Fruit fly (Drosophila melanogaster) whole organism, embryonic: ENCODE measurements around the gene CHES-1-like.

Source experiments
- Antp ChIP-seq: fragments of 200-800 bp; sonication (Bioruptor generic); optimal IDR thresholded peaks from 3 replicates; lab custom pipeline; 2016; ENCODE audit warnings: missing biosample characterization, missing genetic modification characterization
- BEAF-32 ChIP-seq: fragments of 200-800 bp; sonication (Bioruptor generic); optimal IDR thresholded peaks from 3 replicates; lab custom pipeline; 2017; ENCODE audit warnings: missing biosample characterization, missing genetic modification characterization, mild to moderate bottlenecking, moderate library complexity, missing genetic modification reagents
- CG10274 ChIP-seq: fragments of 200-800 bp; sonication (Bioruptor generic); optimal IDR thresholded peaks from 3 replicates; lab custom pipeline; 2017; ENCODE audit warnings: missing biosample characterization, mild to moderate bottlenecking, missing genetic modification characterization
- CG10979 ChIP-seq: fragments of 200-800 bp; sonication (Bioruptor generic); optimal IDR thresholded peaks from 2 replicates; lab custom pipeline; 2018; ENCODE audit warnings: missing biosample characterization, mild to moderate bottlenecking, missing genetic modification characterization, moderate library complexity
- CG1647 ChIP-seq: fragments of 200-800 bp; sonication (Bioruptor generic); optimal IDR thresholded peaks from 3 replicates; lab custom pipeline; 2016; ENCODE audit warnings: missing biosample characterization, missing genetic modification characterization
- CG17568 ChIP-seq: fragments of 200-800 bp; sonication (Bioruptor generic); optimal IDR thresholded peaks from 2 replicates; lab custom pipeline; 2018; ENCODE audit warnings: missing biosample characterization, mild to moderate bottlenecking, missing genetic modification characterization, moderate library complexity
- CG2116 ChIP-seq: fragments of 200-800 bp; sonication (Bioruptor generic); optimal IDR thresholded peaks from 3 replicates; lab custom pipeline; 2018; ENCODE audit warnings: missing biosample characterization, mild to moderate bottlenecking, missing genetic modification characterization
- CG30403 ChIP-seq: fragments of 200-800 bp; sonication (Bioruptor generic); optimal IDR thresholded peaks from 3 replicates; lab custom pipeline; 2016; ENCODE audit warnings: missing biosample characterization, missing genetic modification characterization
- CG30431 ChIP-seq: fragments of 200-800 bp; sonication (Bioruptor generic); optimal IDR thresholded peaks from 2 replicates; lab custom pipeline; 2017; ENCODE audit warnings: missing biosample characterization, missing genetic modification characterization
- CG31365 ChIP-seq: fragments of 200-800 bp; sonication (Bioruptor generic); optimal IDR thresholded peaks from 2 replicates; lab custom pipeline; 2018; ENCODE audit warnings: missing biosample characterization, mild to moderate bottlenecking, missing genetic modification characterization
- CG32767 ChIP-seq: fragments of 200-800 bp; sonication (Bioruptor generic); IDR thresholded peaks from 2 replicates; pipeline ENCODE4 v1.3.6; 2022; ENCODE audit warnings: missing biosample characterization, missing genetic modification characterization
- CG32772 ChIP-seq: fragments of 200-800 bp; sonication (Bioruptor generic); IDR thresholded peaks from 2 replicates; pipeline ENCODE4 v1.3.6; 2022; ENCODE audit warnings: missing biosample characterization, missing genetic modification characterization
- CG34376 ChIP-seq: fragments of 200-800 bp; sonication (Bioruptor generic); optimal IDR thresholded peaks from 2 replicates; lab custom pipeline; 2018; ENCODE audit warnings: missing biosample characterization, mild to moderate bottlenecking, missing genetic modification characterization
- CG5180 ChIP-seq: fragments of 200-800 bp; sonication (Bioruptor generic); optimal IDR thresholded peaks from 3 replicates; lab custom pipeline; 2017; ENCODE audit warnings: missing biosample characterization, missing genetic modification characterization, mild to moderate bottlenecking, moderate library complexity, missing genetic modification reagents
- CG6654 ChIP-seq: fragments of 200-800 bp; sonication (Bioruptor generic); optimal IDR thresholded peaks from 2 replicates; lab custom pipeline; 2017; ENCODE audit warnings: missing biosample characterization, mild to moderate bottlenecking, missing genetic modification characterization
- CG7745 ChIP-seq: fragments of 200-800 bp; sonication (Bioruptor generic); optimal IDR thresholded peaks from 2 replicates; lab custom pipeline; 2018; ENCODE audit warnings: missing biosample characterization, mild to moderate bottlenecking, missing genetic modification characterization, moderate library complexity
- CG9215 ChIP-seq: fragments of 200-800 bp; sonication (Bioruptor generic); IDR thresholded peaks from 2 replicates; pipeline ENCODE4 v1.3.6; 2022; ENCODE audit warnings: missing biosample characterization, missing genetic modification characterization
- CkIIα-i1 ChIP-seq: fragments of 200-800 bp; sonication (Bioruptor generic); IDR thresholded peaks from 2 replicates; pipeline ENCODE4 v1.3.6; 2022; ENCODE audit warnings: missing biosample characterization, missing genetic modification characterization
- Dip3 ChIP-seq: fragments of 200-800 bp; sonication (Bioruptor generic); optimal IDR thresholded peaks from 3 replicates; lab custom pipeline; 2016; ENCODE audit warnings: missing biosample characterization, missing genetic modification characterization
- E2f2 ChIP-seq: fragments of 200-800 bp; sonication (Bioruptor generic); IDR thresholded peaks from 2 replicates; pipeline ENCODE4 v1.3.6; 2022; ENCODE audit warnings: missing biosample characterization, missing genetic modification characterization
- Gug ChIP-seq: fragments of 200-800 bp; sonication (Bioruptor generic); IDR thresholded peaks from 4 replicates; pipeline ENCODE4 v1.3.6; 2022; ENCODE audit warnings: missing biosample characterization, missing genetic modification characterization
- H2.0 ChIP-seq: fragments of 200-800 bp; sonication (Bioruptor generic); IDR thresholded peaks from 2 replicates; pipeline ENCODE4 v1.3.6; 2022; ENCODE audit warnings: missing biosample characterization, missing genetic modification characterization
- HmgD ChIP-seq: fragments of 200-800 bp; sonication (Bioruptor generic); optimal IDR thresholded peaks from 3 replicates; lab custom pipeline; 2016; ENCODE audit warnings: missing biosample characterization, missing genetic modification characterization
- HmgZ ChIP-seq: fragments of 200-800 bp; sonication (Bioruptor generic); optimal IDR thresholded peaks from 2 replicates; lab custom pipeline; 2018; ENCODE audit warnings: missing biosample characterization, mild to moderate bottlenecking, missing genetic modification characterization
- Hr78 ChIP-seq, 2 experiments: fragments of 200-800 bp in 1 of 2; fragments of >200 bp in 1 of 2; sonication (Bioruptor generic) in 1 of 2; optimal IDR thresholded peaks; 2 replicates each; lab custom pipeline; 2017 to 2019; ENCODE audit warnings: missing biosample characterization in 2 of 2, missing genetic modification characterization in 2 of 2, mild to moderate bottlenecking in 1 of 2, moderate library complexity in 1 of 2
- Mes4 ChIP-seq: fragments of 200-800 bp; sonication (Bioruptor generic); optimal IDR thresholded peaks from 2 replicates; lab custom pipeline; 2016; ENCODE audit warnings: missing biosample characterization, missing genetic modification characterization
- Nf-YA ChIP-seq: fragments of 200-800 bp; sonication (Bioruptor generic); IDR thresholded peaks from 2 replicates; pipeline ENCODE4 v1.3.6; 2022; ENCODE audit warnings: missing biosample characterization, missing genetic modification characterization
- NfI ChIP-seq: fragments of 200-800 bp; sonication (Bioruptor generic); optimal IDR thresholded peaks from 3 replicates; lab custom pipeline; 2018; ENCODE audit warnings: missing biosample characterization, mild to moderate bottlenecking, missing genetic modification characterization, moderate library complexity
- Sin3A ChIP-seq: fragments of >200 bp; optimal IDR thresholded peaks from 2 replicates; lab custom pipeline; 2018
- ap ChIP-seq: fragments of 200-800 bp; sonication (Bioruptor generic); IDR thresholded peaks from 2 replicates; pipeline ENCODE4 v1.3.6; 2022; ENCODE audit warnings: missing biosample characterization, missing genetic modification characterization
- bab2 ChIP-seq: fragments of 200-800 bp; sonication (Bioruptor generic); optimal IDR thresholded peaks from 2 replicates; lab custom pipeline; 2016; ENCODE audit warnings: missing biosample characterization, missing genetic modification characterization
- bigmax ChIP-seq: fragments of 200-800 bp; sonication (Bioruptor generic); optimal IDR thresholded peaks from 2 replicates; lab custom pipeline; 2018; ENCODE audit warnings: missing biosample characterization, mild to moderate bottlenecking, missing genetic modification characterization
- chn ChIP-seq: fragments of 200-800 bp; sonication (Bioruptor generic); optimal IDR thresholded peaks from 2 replicates; lab custom pipeline; 2016; ENCODE audit warnings: missing biosample characterization, missing genetic modification characterization
- corto ChIP-seq: fragments of 200-800 bp; sonication (Bioruptor generic); optimal IDR thresholded peaks from 2 replicates; lab custom pipeline; 2016; ENCODE audit warnings: missing biosample characterization, mild to moderate bottlenecking, missing genetic modification characterization, moderate library complexity
- eyg ChIP-seq: fragments of 200-800 bp; sonication (Bioruptor generic); optimal IDR thresholded peaks from 3 replicates; lab custom pipeline; 2016; ENCODE audit warnings: missing biosample characterization, missing genetic modification characterization
- fd64A ChIP-seq: fragments of 200-800 bp; sonication (Bioruptor generic); optimal IDR thresholded peaks from 3 replicates; lab custom pipeline; 2018; ENCODE audit warnings: missing biosample characterization, mild to moderate bottlenecking, missing genetic modification characterization
- fru ChIP-seq: fragments of >200 bp; optimal IDR thresholded peaks from 2 replicates; lab custom pipeline; 2017
- gro ChIP-seq: fragments of 200-800 bp; sonication (Bioruptor generic); optimal IDR thresholded peaks from 2 replicates; lab custom pipeline; 2016; ENCODE audit warnings: missing biosample characterization, missing genetic modification characterization
- gsb ChIP-seq: fragments of 200-800 bp; sonication (Bioruptor generic); IDR thresholded peaks from 2 replicates; pipeline ENCODE4 v1.3.6; 2022; ENCODE audit warnings: missing biosample characterization, missing genetic modification characterization
- h ChIP-seq: fragments of >200 bp; optimal IDR thresholded peaks from 2 replicates; lab custom pipeline; 2017
- ind ChIP-seq: fragments of 200-800 bp; sonication (Bioruptor generic); optimal IDR thresholded peaks from 3 replicates; lab custom pipeline; 2016; ENCODE audit warnings: missing biosample characterization, missing genetic modification characterization
- kah ChIP-seq: fragments of 200-800 bp; sonication (Bioruptor generic); optimal IDR thresholded peaks from 2 replicates; lab custom pipeline; 2018; ENCODE audit warnings: missing biosample characterization, mild to moderate bottlenecking, missing genetic modification characterization
- kay ChIP-seq: fragments of 200-800 bp; sonication (Bioruptor generic); optimal IDR thresholded peaks from 2 replicates; lab custom pipeline; 2016; ENCODE audit warnings: missing biosample characterization, missing genetic modification characterization
- pb ChIP-seq: fragments of 200-800 bp; sonication (Bioruptor generic); optimal IDR thresholded peaks from 3 replicates; lab custom pipeline; 2016; ENCODE audit warnings: missing biosample characterization, missing genetic modification characterization
- phol ChIP-seq: fragments of 200-800 bp; sonication (Bioruptor generic); optimal IDR thresholded peaks from 3 replicates; lab custom pipeline; 2018; ENCODE audit warnings: missing biosample characterization, mild to moderate bottlenecking, missing genetic modification characterization, moderate library complexity
- pnt ChIP-seq: fragments of 200-800 bp; sonication (Bioruptor generic); optimal IDR thresholded peaks from 3 replicates; lab custom pipeline; 2016; ENCODE audit warnings: missing biosample characterization, missing genetic modification characterization
- seq ChIP-seq: fragments of 200-800 bp; sonication (Bioruptor generic); IDR thresholded peaks from 2 replicates; pipeline ENCODE4 v1.3.6; 2022; ENCODE audit warnings: missing biosample characterization, missing genetic modification characterization
- slp2 ChIP-seq: fragments of 200-800 bp; sonication (Bioruptor generic); optimal IDR thresholded peaks from 2 replicates; lab custom pipeline; 2016; ENCODE audit warnings: missing biosample characterization, missing genetic modification characterization
- toy ChIP-seq: fragments of 200-800 bp; sonication (Bioruptor generic); IDR thresholded peaks from 2 replicates; pipeline ENCODE4 v1.3.6; 2022; ENCODE audit warnings: missing biosample characterization, missing genetic modification characterization
- ttk ChIP-seq: fragments of 200-800 bp; sonication (Bioruptor generic); IDR thresholded peaks from 2 replicates; pipeline ENCODE4 v2.1.2; 2022; ENCODE audit warnings: missing biosample characterization, missing genetic modification characterization
- tx ChIP-seq: fragments of 200-800 bp; sonication (Bioruptor generic); optimal IDR thresholded peaks from 2 replicates; lab custom pipeline; 2016; ENCODE audit warnings: missing biosample characterization, missing genetic modification characterization

Gene CHES-1-like

dm6 chrX:7691947-7692739, 17.0 kb downstream of the CHES-1-like start (continued):
- TF ChIP-seq NfI (GFP tag; lab: Kevin White, UChicago) (peak; percentile 73), CG10979 (peak; percentile 60), seq (GFP tag; lab: Robert Waterston, UW) (peak; percentile 49; the same call in 1 of the 2 replicates), ttk (GFP tag; lab: Robert Waterston, UW) (peak; percentile 61), gro (GFP tag; lab: Kevin White, UChicago) (peak; percentile 8), phol (peak; percentile 70), CG9215 (GFP tag; lab: Robert Waterston, UW) (peak; percentile 13; the same call in 1 of the 2 replicates), Gug (GFP tag; lab: Robert Waterston, UW) (no peak), toy (GFP tag; lab: Robert Waterston, UW) (no peak), gsb (GFP tag; lab: Robert Waterston, UW) (peak; percentile 34), CkIIα-i1 (no peak), CG31365 (tag; lab: Kevin White, UChicago) (no peak), E2f2 (GFP tag; lab: Robert Waterston, UW) (peak; percentile 25; the same call in 1 of the 2 replicates), Nf-YA (GFP tag; lab: Robert Waterston, UW) (peak; percentile 55), CG17568 (GFP tag; lab: Kevin White, UChicago) (no peak), eyg (GFP tag; lab: Kevin White, UChicago) (peak; percentile 56), CG1647 (peak; percentile 63), tx (GFP tag; lab: Kevin White, UChicago) (peak; percentile 56), HmgD (GFP tag; lab: Kevin White, UChicago) (no peak), fru (lab: Kevin White, UChicago) (no peak), pb (GFP tag; lab: Kevin White, UChicago) (peak; percentile 58), CG2116 (GFP tag; lab: Kevin White, UChicago) (peak; percentile 39), Sin3A (lab: Kevin White, UChicago) (no peak), CG34376 (GFP tag; lab: Kevin White, UChicago) (no peak), ap (GFP tag; lab: Robert Waterston, UW) (0 out of 2 replicates have a peak, but pooled peaks have one; percentile 6), CG30403 (peak; percentile 84), ind (peak; percentile 66), fd64A (GFP tag; lab: Kevin White, UChicago) (peak; percentile 20), bigmax (GFP tag; lab: Kevin White, UChicago) (no peak), Mes4 (GFP tag; lab: Kevin White, UChicago) (peak; percentile 66), kay (GFP tag; lab: Kevin White, UChicago) (peak; percentile 5), H2.0 (GFP tag; lab: Robert Waterston, UW) (peak; percentile 66), corto (GFP tag; lab: Kevin White, UChicago) (peak; percentile 40), Dip3 (peak; percentile 75), slp2 (GFP tag; lab: Kevin White, UChicago) (peak; percentile 43), HmgZ (tag; lab: Kevin White, UChicago) (peak; percentile 28), CG30431 (GFP tag; lab: Kevin White, UChicago) (peak; percentile 3), Hr78 (GFP tag; optimal IDR thresholded peaks at IDR 0.05; lab: Kevin White, UChicago) (no peak), CG32767 (GFP tag; lab: Robert Waterston, UW) (peak; percentile 14; the same call in 1 of the 2 replicates), Antp (GFP tag; lab: Kevin White, UChicago) (peak; percentile 54), h (lab: Kevin White, UChicago) (no peak), CG10274 (GFP tag; lab: Kevin White, UChicago) (peak; percentile 31), bab2 (GFP tag; lab: Kevin White, UChicago) (peak; percentile 56), CG6654 (GFP tag; lab: Kevin White, UChicago) (peak; percentile 16), CG5180 (GFP tag; lab: Kevin White, UChicago) (peak; percentile 9), chn (GFP tag; lab: Kevin White, UChicago) (peak; percentile 56), CG7745 (tag; lab: Kevin White, UChicago) (no peak), BEAF-32 (GFP tag; lab: Kevin White, UChicago) (no peak), kah (GFP tag; lab: Kevin White, UChicago) (no peak), CG32772 (GFP tag; lab: Robert Waterston, UW) (peak; percentile 20), pnt (GFP tag; lab: Kevin White, UChicago) (peak; percentile 52)
